Fruit fly (Drosophila melanogaster): ENCODE data around the gene CG15646.

Gene CG15646

dm6 chrX:15639929-15640328, 30.9 kb downstream of the CG15646 start (continued):
- TF ChIP-seq Atf6 (GFP tag; IDR thresholded peaks at IDR 0.05), result peak; percentile 43; the same call in 1 of the 2 replicates
- TF ChIP-seq chm (GFP tag; IDR thresholded peaks at IDR 0.05), result no peak
- no peak for TF ChIP-seq CG8924 (tag; optimal IDR thresholded peaks at IDR 0.05)
- TF ChIP-seq Optix (GFP tag; IDR thresholded peaks at IDR 0.05), result no peak
- no peak for TF ChIP-seq trem (tag; optimal IDR thresholded peaks at IDR 0.05)
- peak; percentile 3 for TF ChIP-seq CG9817 (tag; optimal IDR thresholded peaks at IDR 0.05)
- peak; percentile 20 for TF ChIP-seq Hmr (GFP tag; optimal IDR thresholded peaks at IDR 0.05)
- no peak for TF ChIP-seq CG4854 (GFP tag; optimal IDR thresholded peaks at IDR 0.05)
- no peak for TF ChIP-seq phol (tag; optimal IDR thresholded peaks at IDR 0.05)
- no peak for TF ChIP-seq HmgZ (tag; optimal IDR thresholded peaks at IDR 0.05)
- 0 out of 2 replicates have a peak, but pooled peaks have one; percentile 21 for TF ChIP-seq sob (GFP tag; IDR thresholded peaks at IDR 0.05)
- TF ChIP-seq CG43689 (GFP tag; IDR thresholded peaks at IDR 0.05), result no peak
- TF ChIP-seq Mes4 (GFP tag; optimal IDR thresholded peaks at IDR 0.05), result no peak
- TF ChIP-seq Ets65A (GFP tag), result no peak
- no peak for TF ChIP-seq CG34422 (GFP tag; IDR thresholded peaks at IDR 0.05)
- peak; percentile 59 for TF ChIP-seq sens (GFP tag)
- no peak for TF ChIP-seq crp (GFP tag; optimal IDR thresholded peaks at IDR 0.05)
- no peak for TF ChIP-seq Chrac-16 (GFP tag; optimal IDR thresholded peaks at IDR 0.05)
- TF ChIP-seq CG17568 (GFP tag; optimal IDR thresholded peaks at IDR 0.05), result peak; percentile 18
- no peak for TF ChIP-seq CG4707 (GFP tag; optimal IDR thresholded peaks at IDR 0.05)
- no peak for TF ChIP-seq sc (optimal IDR thresholded peaks at IDR 0.05)
- TF ChIP-seq sc (GFP tag; optimal IDR thresholded peaks at IDR 0.05), result no peak
- TF ChIP-seq nerfin-1 (tag; optimal IDR thresholded peaks at IDR 0.05), result no peak
- no peak for TF ChIP-seq CG2202 (tag; optimal IDR thresholded peaks at IDR 0.05)
- no peak for TF ChIP-seq HmgD (GFP tag; optimal IDR thresholded peaks at IDR 0.05)
- TF ChIP-seq chif (GFP tag; optimal IDR thresholded peaks at IDR 0.05), result no peak
- no peak for TF ChIP-seq CG18476 (GFP tag; optimal IDR thresholded peaks at IDR 0.05)
- no peak for TF ChIP-seq D19B (GFP tag; optimal IDR thresholded peaks at IDR 0.05)
- TF ChIP-seq br (optimal IDR thresholded peaks at IDR 0.05), result no peak
- TF ChIP-seq CG18764 (GFP tag; optimal IDR thresholded peaks at IDR 0.05), result no peak
- no peak for TF ChIP-seq Hey (tag; optimal IDR thresholded peaks at IDR 0.05)
- TF ChIP-seq bbx (GFP tag; IDR thresholded peaks at IDR 0.05; ENCODE audit: partially characterized antibody), result no peak
- no peak for TF ChIP-seq CG7786 (GFP tag; optimal IDR thresholded peaks at IDR 0.05)
- TF ChIP-seq CG2678 (tag; optimal IDR thresholded peaks at IDR 0.05), result peak; percentile 55
- TF ChIP-seq Xbp1 (GFP tag; optimal IDR thresholded peaks at IDR 0.05), result no peak
- no peak for TF ChIP-seq BEAF-32 (GFP tag; optimal IDR thresholded peaks at IDR 0.05)
- peak; percentile 13 for TF ChIP-seq Sox100B (GFP tag; optimal IDR thresholded peaks at IDR 0.05)
- TF ChIP-seq CG10543 (GFP tag; optimal IDR thresholded peaks at IDR 0.05), result no peak
- no peak for TF ChIP-seq E2f1 (GFP tag; IDR thresholded peaks at IDR 0.05)
- peak; percentile 51; the same call in 1 of the 2 replicates for TF ChIP-seq seq (GFP tag; IDR thresholded peaks at IDR 0.05)
- peak; percentile 43 for TF ChIP-seq lab (GFP tag; optimal IDR thresholded peaks at IDR 0.05)
- peak; percentile 54 for TF ChIP-seq CG13296 (GFP tag; optimal IDR thresholded peaks at IDR 0.05)
- TF ChIP-seq MTF-1 (GFP tag; optimal IDR thresholded peaks at IDR 0.05; ENCODE audit: borderline replicate concordance), result no peak
- TF ChIP-seq CG15696 (tag; optimal IDR thresholded peaks at IDR 0.05), result peak; percentile 7
- no peak for TF ChIP-seq hkb (optimal IDR thresholded peaks at IDR 0.05)
- peak; percentile 24; the same call in 1 of the 2 replicates for TF ChIP-seq hkb (GFP tag; IDR thresholded peaks at IDR 0.05)
- TF ChIP-seq CG10321 (GFP tag; IDR thresholded peaks at IDR 0.05), result no peak
- TF ChIP-seq CG15514 (GFP tag; optimal IDR thresholded peaks at IDR 0.05), result peak; percentile 24
- peak; percentile 36 for TF ChIP-seq gem (tag; optimal IDR thresholded peaks at IDR 0.05)
- peak; percentile 22 for TF ChIP-seq CG3281 (GFP tag; optimal IDR thresholded peaks at IDR 0.05)
- TF ChIP-seq corto (GFP tag; optimal IDR thresholded peaks at IDR 0.05), result no peak

All from whole organism, embryonic.